Worm (Caenorhabditis elegans) whole organism, early embryonic: ENCODE results near the gene K05D4.9.

Source experiments
- B0310.2 ChIP-seq: sonication (generic microtip); optimal IDR thresholded peaks from 2 replicates; lab custom pipeline; 2016; ENCODE audit warnings: mild to moderate bottlenecking, missing genetic modification characterization, missing compliant biosample characterization
- F13C5.2 ChIP-seq: sonication (generic microtip); optimal IDR thresholded peaks from 2 replicates; lab custom pipeline; 2017; ENCODE audit warnings: mild to moderate bottlenecking, missing genetic modification characterization, inconsistent platforms, missing compliant biosample characterization
- ama-1 ChIP-seq: fragments of 150-350 bp; optimal IDR thresholded peaks from 2 replicates; lab custom pipeline; 2014
- ceh-13 ChIP-seq: fragments of 200-800 bp; sonication (Bioruptor generic); optimal IDR thresholded peaks from 2 replicates; lab custom pipeline; 2018; ENCODE audit warnings: mild to moderate bottlenecking, missing genetic modification characterization, missing compliant biosample characterization
- ceh-36 ChIP-seq: sonication (generic microtip); optimal IDR thresholded peaks from 2 replicates; lab custom pipeline; 2016; ENCODE audit warnings: missing genetic modification characterization, inconsistent platforms, missing compliant biosample characterization
- ets-7 ChIP-seq: sonication (generic microtip); optimal IDR thresholded peaks from 2 replicates; lab custom pipeline; 2016; ENCODE audit warnings: missing genotype, missing genetic modification characterization, missing compliant biosample characterization
- flt-1 ChIP-seq: fragments of 200-800 bp; sonication (Bioruptor generic); IDR thresholded peaks from 2 replicates; pipeline ENCODE4 v1.3.6; 2022; ENCODE audit warnings: missing genetic modification characterization, missing compliant biosample characterization
- hmbx-1 ChIP-seq: sonication (generic microtip); optimal IDR thresholded peaks from 2 replicates; lab custom pipeline; 2016; ENCODE audit warnings: mild to moderate bottlenecking, missing genetic modification characterization, missing compliant biosample characterization
- hmg-4 ChIP-seq: fragments of 200-800 bp; sonication (Bioruptor generic); optimal IDR thresholded peaks from 2 replicates; lab custom pipeline; 2018; ENCODE audit warnings: mild to moderate bottlenecking, missing genetic modification characterization, missing compliant biosample characterization
- pes-1 ChIP-seq: fragments of 200-800 bp; sonication (Bioruptor generic); IDR thresholded peaks from 2 replicates; pipeline ENCODE4 v1.3.6; 2022; ENCODE audit warnings: missing genetic modification reagents, missing genetic modification characterization, missing compliant biosample characterization
- scrt-1 ChIP-seq: fragments of 200-800 bp; sonication (Bioruptor generic); IDR thresholded peaks from 2 replicates; pipeline ENCODE4 v1.3.6; 2022; ENCODE audit warnings: missing genetic modification characterization, missing compliant biosample characterization
- sea-1 ChIP-seq: fragments of 200-800 bp; sonication (Bioruptor generic); conservative IDR thresholded peaks from 2 replicates; pipeline ENCODE4 v1.3.6; 2022; ENCODE audit warnings: missing genetic modification characterization, missing compliant biosample characterization
- tbx-11 ChIP-seq: fragments of 200-800 bp; sonication (Bioruptor generic); IDR thresholded peaks from 2 replicates; pipeline ENCODE4 v1.3.6; 2022; ENCODE audit warnings: missing genetic modification characterization, missing compliant biosample characterization

DNA sequence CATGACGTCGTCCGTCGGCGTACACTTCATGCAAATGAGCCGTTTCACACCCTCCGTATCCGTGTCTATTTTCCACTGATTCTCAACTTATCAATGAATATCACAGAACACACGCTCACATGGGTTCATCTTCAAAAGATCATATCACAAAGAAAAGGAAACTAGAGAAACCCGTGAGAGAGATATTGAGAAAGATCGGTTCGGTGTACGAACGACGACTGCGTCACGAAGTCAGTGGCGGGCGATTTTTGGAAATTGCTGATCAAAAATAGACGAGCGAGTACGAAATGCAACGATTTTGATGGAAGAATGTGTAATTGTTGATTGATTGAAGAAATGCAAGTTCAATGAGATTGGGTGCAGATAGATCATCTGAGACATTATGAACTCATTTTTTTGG is 41.7 kb upstream of the K05D4.9 start:
- TF ChIP-seq hmg-4 (GFP tag; lab: Kevin White, UChicago), result no peak
- no peak for TF ChIP-seq flt-1 (GFP tag; lab: Robert Waterston, UW)
- TF ChIP-seq ama-1 (lab: Kevin White, UChicago), result no peak
- TF ChIP-seq hmbx-1 (tag; lab: Kevin White, UChicago), result no peak
- TF ChIP-seq F13C5.2, result no peak
- TF ChIP-seq ets-7 (tag; lab: Kevin White, UChicago), result no peak
- TF ChIP-seq ceh-13, result no peak
- TF ChIP-seq ceh-36 (tag; lab: Kevin White, UChicago), result no peak
- TF ChIP-seq B0310.2 (tag; lab: Kevin White, UChicago), result no peak
- TF ChIP-seq sea-1 (GFP tag; lab: Robert Waterston, UW), result no peak
- TF ChIP-seq pes-1 (GFP tag; lab: Robert Waterston, UW), result no peak
- no peak for TF ChIP-seq scrt-1 (GFP tag; lab: Robert Waterston, UW)
- TF ChIP-seq tbx-11, result no peak
